Worm (Caenorhabditis elegans) whole organism, L3 larva: ENCODE data around the gene C08F11.12.
"Not testable (repeated sequence)": the region's sequence is repeated elsewhere in the genome, so short reads cannot be mapped to it uniquely, and the experiment has no call there.

Experiments used
- R02D3.7 ChIP-seq: fragments of 150-350 bp; optimal IDR thresholded peaks from 2 replicates; lab custom pipeline; 2014; ENCODE audit warnings: missing biosample characterization, missing genetic modification characterization
- aly-2 ChIP-seq: fragments of 150-350 bp; optimal IDR thresholded peaks from 2 replicates; lab custom pipeline; 2014; ENCODE audit warnings: missing biosample characterization, missing genetic modification characterization
- ceh-28 ChIP-seq: fragments of 150-350 bp; optimal IDR thresholded peaks from 2 replicates; lab custom pipeline; 2014; ENCODE audit warnings: missing biosample characterization, missing genetic modification reagents, missing genetic modification characterization
- ceh-82 ChIP-seq: fragments of 150-350 bp; optimal IDR thresholded peaks from 2 replicates; lab custom pipeline; 2014; ENCODE audit warnings: missing biosample characterization, missing genetic modification characterization
- ceh-9 ChIP-seq: sonication (generic microtip); optimal IDR thresholded peaks from 2 replicates; lab custom pipeline; 2018; ENCODE audit warnings: missing biosample characterization, missing genetic modification characterization
- daf-12 ChIP-seq: fragments of 150-350 bp; optimal IDR thresholded peaks from 2 replicates; lab custom pipeline; 2014; ENCODE audit warnings: missing biosample characterization, missing genetic modification reagents, missing genetic modification characterization
- egl-27 ChIP-seq: sonication (generic microtip); optimal IDR thresholded peaks from 4 replicates; lab custom pipeline; 2017; ENCODE audit warnings: missing biosample characterization, missing genetic modification reagents, missing genetic modification characterization
- egl-5 ChIP-seq: fragments of 150-350 bp; optimal IDR thresholded peaks from 2 replicates; lab custom pipeline; 2017; ENCODE audit warnings: missing biosample characterization, missing genetic modification reagents, missing genetic modification characterization, inconsistent platforms
- elt-1 ChIP-seq: fragments of 150-350 bp; optimal IDR thresholded peaks from 2 replicates; lab custom pipeline; 2014; ENCODE audit warnings: missing biosample characterization, missing genetic modification characterization
- elt-3 ChIP-seq, 3 experiments: fragments of 150-350 bp in 1 of 3; sonication (generic microtip) in 2 of 3; optimal IDR thresholded peaks; 2 replicates in 2 of 3; 4 replicates in 1 of 3; lab custom pipeline; 2014 to 2017; ENCODE audit warnings: missing biosample characterization in 3 of 3, missing genetic modification characterization in 3 of 3
- eor-1 ChIP-seq, 2 experiments: fragments of 150-350 bp; optimal IDR thresholded peaks; 2 replicates each; lab custom pipeline; 2014 to 2018; ENCODE audit warnings: missing biosample characterization in 2 of 2, missing genetic modification characterization in 2 of 2
- fkh-10 ChIP-seq: sonication (generic microtip); optimal IDR thresholded peaks from 2 replicates; lab custom pipeline; 2017; ENCODE audit warnings: missing biosample characterization, missing genetic modification reagents, missing genetic modification characterization
- fkh-2 ChIP-seq: fragments of 150-350 bp; optimal IDR thresholded peaks from 2 replicates; lab custom pipeline; 2014; ENCODE audit warnings: missing biosample characterization, missing genetic modification reagents, missing genetic modification characterization
- fos-1 ChIP-seq: fragments of 150-350 bp; optimal IDR thresholded peaks from 2 replicates; lab custom pipeline; 2014; ENCODE audit warnings: missing biosample characterization, missing genetic modification characterization
- hmg-11 ChIP-seq: sonication (generic microtip); optimal IDR thresholded peaks from 2 replicates; lab custom pipeline; 2016; ENCODE audit warnings: missing genetic modification characterization, missing compliant biosample characterization
- jun-1 ChIP-seq: fragments of 150-350 bp; optimal IDR thresholded peaks from 2 replicates; lab custom pipeline; 2014; ENCODE audit warnings: missing biosample characterization, missing genetic modification reagents, missing genetic modification characterization
- lin-39 ChIP-seq: fragments of 150-350 bp; optimal IDR thresholded peaks from 2 replicates; lab custom pipeline; 2018; ENCODE audit warnings: missing biosample characterization, missing genetic modification reagents, missing genetic modification characterization
- lsy-12 ChIP-seq: sonication (generic microtip); optimal IDR thresholded peaks from 2 replicates; lab custom pipeline; 2016; ENCODE audit warnings: mild to moderate bottlenecking, missing genetic modification characterization, missing compliant biosample characterization
- mdl-1 ChIP-seq: fragments of 150-350 bp; optimal IDR thresholded peaks from 2 replicates; lab custom pipeline; 2014; ENCODE audit warnings: missing biosample characterization, missing genetic modification characterization
- mml-1 ChIP-seq: fragments of 150-350 bp; sonication (generic microtip); optimal IDR thresholded peaks from 3 replicates; lab custom pipeline; 2014; ENCODE audit warnings: missing biosample characterization, missing genetic modification characterization
- nfya-1 ChIP-seq: sonication (generic microtip); optimal IDR thresholded peaks from 2 replicates; lab custom pipeline; 2017; ENCODE audit warnings: missing genetic modification characterization, mild to moderate bottlenecking, missing compliant biosample characterization, antibody characterized with exemption, moderate library complexity; ENCODE audit not compliant: insufficient read depth
- nhr-11 ChIP-seq: fragments of 150-350 bp; optimal IDR thresholded peaks from 2 replicates; lab custom pipeline; 2014; ENCODE audit warnings: missing biosample characterization, missing genetic modification characterization
- nhr-12 ChIP-seq: fragments of 150-350 bp; optimal IDR thresholded peaks from 2 replicates; lab custom pipeline; 2014; ENCODE audit warnings: missing biosample characterization, missing genetic modification characterization
- nhr-23 ChIP-seq: fragments of 150-350 bp; optimal IDR thresholded peaks from 2 replicates; lab custom pipeline; 2014; ENCODE audit warnings: missing biosample characterization, missing genetic modification reagents, missing genetic modification characterization
- nhr-237 ChIP-seq: fragments of 150-350 bp; optimal IDR thresholded peaks from 2 replicates; lab custom pipeline; 2014; ENCODE audit warnings: missing biosample characterization, missing genetic modification characterization
- nhr-28 ChIP-seq: fragments of 150-350 bp; optimal IDR thresholded peaks from 2 replicates; lab custom pipeline; 2014; ENCODE audit warnings: missing biosample characterization, missing genetic modification characterization
- nhr-43 ChIP-seq: sonication (generic microtip); optimal IDR thresholded peaks from 2 replicates; lab custom pipeline; 2016; ENCODE audit warnings: mild to moderate bottlenecking, missing genetic modification characterization, missing compliant biosample characterization; ENCODE audit not compliant: poor library complexity, severe bottlenecking
- nhr-67 ChIP-seq: fragments of 150-350 bp; optimal IDR thresholded peaks from 2 replicates; lab custom pipeline; 2014; ENCODE audit warnings: missing biosample characterization, missing genetic modification characterization
- nhr-77 ChIP-seq: fragments of 150-350 bp; optimal IDR thresholded peaks from 2 replicates; lab custom pipeline; 2014; ENCODE audit warnings: missing biosample characterization, missing genetic modification characterization
- pha-4 ChIP-seq: fragments of 150-350 bp; optimal IDR thresholded peaks from 2 replicates; lab custom pipeline; 2014; ENCODE audit warnings: missing biosample characterization, missing genetic modification reagents, missing genetic modification characterization
- sea-2 ChIP-seq: fragments of 150-350 bp; sonication (generic microtip); optimal IDR thresholded peaks from 4 replicates; lab custom pipeline; 2014; ENCODE audit warnings: missing biosample characterization, missing genetic modification reagents, missing genetic modification characterization
- skn-1 ChIP-seq: fragments of 150-350 bp; optimal IDR thresholded peaks from 2 replicates; lab custom pipeline; 2014; ENCODE audit warnings: missing biosample characterization, missing genetic modification characterization
- tbx-2 ChIP-seq: sonication (generic microtip); optimal IDR thresholded peaks from 2 replicates; lab custom pipeline; 2016; ENCODE audit warnings: mild to moderate bottlenecking, missing genetic modification characterization, missing compliant biosample characterization
- unc-39 ChIP-seq: sonication (generic microtip); optimal IDR thresholded peaks from 4 replicates; lab custom pipeline; 2017; ENCODE audit warnings: missing biosample characterization, missing genetic modification characterization
- unc-62 ChIP-seq: fragments of 150-350 bp; sonication (generic microtip); optimal IDR thresholded peaks from 4 replicates; lab custom pipeline; 2014; ENCODE audit warnings: missing biosample characterization, missing genetic modification reagents, missing genetic modification characterization
- ztf-4 ChIP-seq: fragments of 150-350 bp; optimal IDR thresholded peaks from 2 replicates; lab custom pipeline; 2014; ENCODE audit warnings: missing biosample characterization, missing genetic modification characterization

The C08F11.12 gene

ce11 chrIV:13666849-13667430, 15.6 kb upstream of the C08F11.12 start, which contains the start of gene fbxa-215:
fbxa-215 (minus strand) TSS chrIV:13666909.
- TF ChIP-seq pha-4 (tag; lab: Kevin White, UChicago) (no peak), egl-5 (tag; lab: Kevin White, UChicago) (no peak)

- TF ChIP-seq tbx-2 (tag; lab: Kevin White, UChicago) (no peak), nhr-77 (tag; lab: Kevin White, UChicago) (no peak), nhr-11 (no peak), daf-12 (no peak), egl-5 (tag; lab: Kevin White, UChicago) (no peak), hmg-11 (tag; lab: Kevin White, UChicago) (no peak), ztf-4 (tag; lab: Kevin White, UChicago) (no peak), skn-1 (no peak), mml-1 (tag; lab: Kevin White, UChicago) (no peak)
Measured at ce11 chrIV:13665073-13665472, 13.8 kb upstream of the C08F11.12 start.

ce11 chrIV:13664090-13664489, 12.8 kb upstream of the C08F11.12 start, which contains the start of gene Y45F10C.4:
Y45F10C.4 (minus strand) TSS chrIV:13664190.
- TF ChIP-seq nhr-43 (tag; lab: Kevin White, UChicago) = no peak
- TF ChIP-seq unc-62 (GFP tag; lab: Kevin White, UChicago) = no peak
- TF ChIP-seq nhr-11 = no peak
- no peak for TF ChIP-seq sea-2 (GFP tag; lab: Kevin White, UChicago)
- no peak for TF ChIP-seq R02D3.7 (tag; lab: Kevin White, UChicago)
- no peak for TF ChIP-seq fos-1 (tag; lab: Kevin White, UChicago)
- no peak for TF ChIP-seq nhr-28
- TF ChIP-seq egl-27 = no peak
- no peak for TF ChIP-seq elt-3 (tag; optimal IDR thresholded peaks at IDR 0.05; lab: Kevin White, UChicago)
- no peak for TF ChIP-seq nhr-12
- no peak for TF ChIP-seq elt-1 (tag; lab: Kevin White, UChicago)
- no peak for TF ChIP-seq fkh-2 (tag; lab: Kevin White, UChicago)
- no peak for TF ChIP-seq daf-12
- no peak for TF ChIP-seq ceh-28
- no peak for TF ChIP-seq eor-1 (tag; optimal IDR thresholded peaks at IDR 0.05; lab: Kevin White, UChicago)
- TF ChIP-seq jun-1 (tag; lab: Kevin White, UChicago) = no peak
- no peak for TF ChIP-seq lin-39 (tag; lab: Kevin White, UChicago)
- no peak for TF ChIP-seq lsy-12
- TF ChIP-seq, all 47 proteins: peak for 0

ce11 chrIV:13662570-13662969, 11.3 kb upstream of the C08F11.12 start, which contains the start of gene Y45F10C.2:
Y45F10C.2 (minus strand) TSS chrIV:13662670.
- TF ChIP-seq ceh-28; egl-5 (tag; lab: Kevin White, UChicago); lin-39 (tag; lab: Kevin White, UChicago): not testable (repeated sequence)

- not testable (repeated sequence) for TF ChIP-seq aly-2 (tag; lab: Kevin White, UChicago); nhr-67 (tag; lab: Kevin White, UChicago); fkh-10 (GFP tag; lab: Kevin White, UChicago)
Measured at ce11 chrIV:13659449-13659848, 8.1 kb upstream of the C08F11.12 start, which contains the start of gene Y45F10C.1. Y45F10C.1 (minus strand) TSS chrIV:13659549.

ce11 chrIV:13652023-13652422, 712 bp upstream of the C08F11.12 start, which contains the start of gene Y45F10C.6:
Y45F10C.6 (plus strand) TSS chrIV:13652323.
- TF ChIP-seq fkh-10 (GFP tag; lab: Kevin White, UChicago); jun-1 (tag; lab: Kevin White, UChicago); hmg-11 (tag; lab: Kevin White, UChicago): not testable (repeated sequence)

ce11 chrIV:13650238-13650637, 1.1 kb downstream of the C08F11.12 start, which contains the start of gene C08F11.17:
C08F11.17 (minus strand) TSS chrIV:13650338.
- TF ChIP-seq tbx-2 (tag; lab: Kevin White, UChicago) = no peak
- no peak for TF ChIP-seq nhr-237 (tag; lab: Kevin White, UChicago)
- no peak for TF ChIP-seq sea-2 (GFP tag; lab: Kevin White, UChicago)
- no peak for TF ChIP-seq nhr-11
- no peak for TF ChIP-seq ceh-28
- TF ChIP-seq unc-39 = no peak
- TF ChIP-seq elt-1 (tag; lab: Kevin White, UChicago) = no peak
- TF ChIP-seq mdl-1 (tag; lab: Kevin White, UChicago) = no peak
- no peak for TF ChIP-seq daf-12
- TF ChIP-seq ceh-82 (tag; lab: Kevin White, UChicago) = no peak
- no peak for TF ChIP-seq nfya-1 (tag; lab: Kevin White, UChicago)
- TF ChIP-seq nhr-23 (tag; lab: Kevin White, UChicago) = no peak
- TF ChIP-seq nhr-43 (tag; lab: Kevin White, UChicago) = no peak
- no peak for TF ChIP-seq elt-3 (tag; optimal IDR thresholded peaks at IDR 0.05; lab: Kevin White, UChicago)
- no peak for TF ChIP-seq mml-1 (tag; lab: Kevin White, UChicago)
- no peak for TF ChIP-seq ceh-9 (tag; lab: Kevin White, UChicago)
